Fruit fly (Drosophila melanogaster) whole organism, embryonic: ENCODE data around the gene COX7B.

Source experiments
- BEAF-32 ChIP-seq: fragments of 200-800 bp; sonication (Bioruptor generic); optimal IDR thresholded peaks from 3 replicates; lab custom pipeline; 2017; ENCODE audit warnings: missing biosample characterization, missing genetic modification characterization, mild to moderate bottlenecking, moderate library complexity, missing genetic modification reagents
- BtbVII ChIP-seq: fragments of 200-800 bp; sonication (Bioruptor generic); optimal IDR thresholded peaks from 3 replicates; lab custom pipeline; 2017; ENCODE audit warnings: missing biosample characterization, mild to moderate bottlenecking, missing genetic modification characterization
- Bteb2 ChIP-seq: fragments of 200-800 bp; sonication (Bioruptor generic); optimal IDR thresholded peaks from 2 replicates; lab custom pipeline; 2016; ENCODE audit warnings: missing biosample characterization, missing genetic modification characterization
- CG10979 ChIP-seq: fragments of 200-800 bp; sonication (Bioruptor generic); optimal IDR thresholded peaks from 2 replicates; lab custom pipeline; 2018; ENCODE audit warnings: missing biosample characterization, mild to moderate bottlenecking, missing genetic modification characterization, moderate library complexity
- CG11696 ChIP-seq: fragments of 200-800 bp; sonication (Bioruptor generic); IDR thresholded peaks from 2 replicates; pipeline ENCODE4 v1.3.6; 2022; ENCODE audit warnings: missing biosample characterization, missing genetic modification characterization
- CG11723 ChIP-seq: fragments of 200-800 bp; sonication (Bioruptor generic); optimal IDR thresholded peaks from 2 replicates; lab custom pipeline; 2017; ENCODE audit warnings: missing biosample characterization, mild to moderate bottlenecking, missing genetic modification characterization
- CG12219 ChIP-seq: fragments of 200-800 bp; sonication (Bioruptor generic); optimal IDR thresholded peaks from 3 replicates; lab custom pipeline; 2018; ENCODE audit warnings: missing biosample characterization, mild to moderate bottlenecking, missing genetic modification characterization
- CG12236 ChIP-seq: fragments of 200-800 bp; sonication (Bioruptor generic); optimal IDR thresholded peaks from 2 replicates; lab custom pipeline; 2016; ENCODE audit warnings: missing biosample characterization, missing genetic modification characterization
- CG13296 ChIP-seq: fragments of 200-800 bp; sonication (Bioruptor generic); optimal IDR thresholded peaks from 3 replicates; lab custom pipeline; 2018; ENCODE audit warnings: missing biosample characterization, mild to moderate bottlenecking, missing genetic modification characterization
- CG15073 ChIP-seq: fragments of 200-800 bp; sonication (Bioruptor generic); optimal IDR thresholded peaks from 2 replicates; lab custom pipeline; 2016; ENCODE audit warnings: missing biosample characterization, missing genetic modification characterization
- CG1647 ChIP-seq: fragments of 200-800 bp; sonication (Bioruptor generic); optimal IDR thresholded peaks from 3 replicates; lab custom pipeline; 2016; ENCODE audit warnings: missing biosample characterization, missing genetic modification characterization
- CG2129 ChIP-seq: fragments of 200-800 bp; sonication (Bioruptor generic); IDR thresholded peaks from 2 replicates; pipeline ENCODE4 v1.3.6; 2022; ENCODE audit warnings: missing biosample characterization, missing genetic modification characterization; ENCODE audit not compliant: partially characterized antibody
- CG2712 ChIP-seq: fragments of 200-800 bp; optimal IDR thresholded peaks from 3 replicates; lab custom pipeline; 2019; ENCODE audit warnings: missing biosample characterization, mild to moderate bottlenecking, missing genetic modification characterization, moderate library complexity
- CG31388 ChIP-seq: fragments of 200-800 bp; sonication (Bioruptor generic); optimal IDR thresholded peaks from 2 replicates; lab custom pipeline; 2016; ENCODE audit warnings: missing biosample characterization, missing genetic modification characterization
- CG3163 ChIP-seq: fragments of 200-800 bp; sonication (Bioruptor generic); optimal IDR thresholded peaks from 3 replicates; lab custom pipeline; 2016; ENCODE audit warnings: missing biosample characterization, missing genetic modification characterization
- CG32767 ChIP-seq: fragments of 200-800 bp; sonication (Bioruptor generic); IDR thresholded peaks from 2 replicates; pipeline ENCODE4 v1.3.6; 2022; ENCODE audit warnings: missing biosample characterization, missing genetic modification characterization
- CG6272 ChIP-seq: fragments of 200-800 bp; sonication (Bioruptor generic); IDR thresholded peaks from 2 replicates; pipeline ENCODE4 v1.3.6; 2022; ENCODE audit warnings: missing biosample characterization, missing genetic modification characterization
- CG6654 ChIP-seq: fragments of 200-800 bp; sonication (Bioruptor generic); optimal IDR thresholded peaks from 2 replicates; lab custom pipeline; 2017; ENCODE audit warnings: missing biosample characterization, mild to moderate bottlenecking, missing genetic modification characterization
- CG6791 ChIP-seq: fragments of 200-800 bp; sonication (Bioruptor generic); IDR thresholded peaks from 3 replicates; pipeline ENCODE4 v1.3.6; 2022; ENCODE audit warnings: missing biosample characterization, missing genetic modification characterization; ENCODE audit not compliant: partially characterized antibody
- CG6813 ChIP-seq: fragments of 200-800 bp; sonication (Bioruptor generic); optimal IDR thresholded peaks from 2 replicates; lab custom pipeline; 2017; ENCODE audit warnings: missing biosample characterization, missing genetic modification characterization, mild to moderate bottlenecking, moderate library complexity, missing genetic modification reagents
- CG9932 ChIP-seq: fragments of 200-800 bp; sonication (Bioruptor generic); IDR thresholded peaks from 2 replicates; pipeline ENCODE4 v1.3.6; 2022; ENCODE audit warnings: missing biosample characterization, missing genetic modification characterization
- Dbx ChIP-seq: fragments of 200-800 bp; sonication (Bioruptor generic); IDR thresholded peaks from 3 replicates; pipeline ENCODE4 v1.3.6; 2022; ENCODE audit warnings: missing biosample characterization, missing genetic modification characterization
- Dref ChIP-seq: fragments of 200-800 bp; sonication (Bioruptor generic); IDR thresholded peaks from 2 replicates; pipeline ENCODE4 v1.3.6; 2022; ENCODE audit warnings: missing biosample characterization, missing genetic modification characterization
- E2f1 ChIP-seq: fragments of 200-800 bp; sonication (Bioruptor generic); IDR thresholded peaks from 2 replicates; pipeline ENCODE4 v1.3.6; 2022; ENCODE audit warnings: missing biosample characterization, missing genetic modification characterization
- Hey ChIP-seq: fragments of 200-800 bp; sonication (Bioruptor generic); optimal IDR thresholded peaks from 3 replicates; lab custom pipeline; 2018; ENCODE audit warnings: missing biosample characterization, mild to moderate bottlenecking, missing genetic modification characterization
- Hmr ChIP-seq: fragments of 200-800 bp; sonication (Bioruptor generic); optimal IDR thresholded peaks from 3 replicates; lab custom pipeline; 2017; ENCODE audit warnings: mild to moderate bottlenecking, missing biosample characterization, missing genetic modification reagents, missing genetic modification characterization
- Myb ChIP-seq: fragments of 200-800 bp; sonication (Bioruptor generic); optimal IDR thresholded peaks from 2 replicates; lab custom pipeline; 2016; ENCODE audit warnings: missing biosample characterization, missing genetic modification characterization
- Scr ChIP-seq: fragments of 200-800 bp; sonication (Bioruptor generic); IDR thresholded peaks from 2 replicates; pipeline ENCODE4 v1.3.6; 2022; ENCODE audit warnings: missing biosample characterization, missing genetic modification characterization; ENCODE audit not compliant: partially characterized antibody
- Trl ChIP-seq, 3 experiments: fragments of >200 bp in 2 of 3; fragments of 200-800 bp in 1 of 3; sonication (Bioruptor generic) in 1 of 3; optimal IDR thresholded peaks; 2 replicates in 1 of 3; 3 replicates in 2 of 3; lab custom pipeline; 2016 to 2017; ENCODE audit warnings: missing biosample characterization in 1 of 3, missing genetic modification characterization in 1 of 3
- ac ChIP-seq: fragments of 200-800 bp; sonication (Bioruptor generic); optimal IDR thresholded peaks from 3 replicates; lab custom pipeline; 2017; ENCODE audit warnings: missing biosample characterization, mild to moderate bottlenecking, missing genetic modification characterization
- ato ChIP-seq: fragments of 200-800 bp; sonication (Bioruptor generic); IDR thresholded peaks from 2 replicates; pipeline ENCODE4 v1.3.6; 2022; ENCODE audit warnings: missing biosample characterization, missing genetic modification characterization; ENCODE audit not compliant: partially characterized antibody
- btn ChIP-seq: fragments of 200-800 bp; sonication (Bioruptor generic); optimal IDR thresholded peaks from 2 replicates; lab custom pipeline; 2016; ENCODE audit warnings: missing biosample characterization, missing genetic modification characterization
- cwo ChIP-seq: fragments of 200-800 bp; sonication (Bioruptor generic); optimal IDR thresholded peaks from 3 replicates; lab custom pipeline; 2017; ENCODE audit warnings: missing biosample characterization, missing genetic modification characterization, mild to moderate bottlenecking, moderate library complexity, missing genetic modification reagents
- gro ChIP-seq: fragments of 200-800 bp; sonication (Bioruptor generic); optimal IDR thresholded peaks from 2 replicates; lab custom pipeline; 2016; ENCODE audit warnings: missing biosample characterization, missing genetic modification characterization
- gsb ChIP-seq: fragments of 200-800 bp; sonication (Bioruptor generic); IDR thresholded peaks from 2 replicates; pipeline ENCODE4 v1.3.6; 2022; ENCODE audit warnings: missing biosample characterization, missing genetic modification characterization
- inv ChIP-seq: fragments of 200-800 bp; sonication (Bioruptor generic); IDR thresholded peaks from 2 replicates; pipeline ENCODE4 v1.3.6; 2022; ENCODE audit warnings: missing biosample characterization, missing genetic modification characterization; ENCODE audit not compliant: partially characterized antibody
- lov ChIP-seq, 2 experiments: fragments of 200-800 bp in 1 of 2; fragments of >200 bp in 1 of 2; sonication (Bioruptor generic) in 1 of 2; IDR thresholded peaks in 1 of 2; optimal IDR thresholded peaks in 1 of 2; 2 replicates in 1 of 2; 3 replicates in 1 of 2; pipeline versions ENCODE4 v1.3.6 to Lab custom; 2017 to 2022; ENCODE audit warnings: missing biosample characterization in 1 of 2, missing genetic modification characterization in 1 of 2
- luna ChIP-seq: fragments of 200-800 bp; sonication (Bioruptor generic); optimal IDR thresholded peaks from 2 replicates; lab custom pipeline; 2016; ENCODE audit warnings: missing biosample characterization, missing genetic modification characterization
- mirr ChIP-seq: fragments of 200-800 bp; sonication (Bioruptor generic); optimal IDR thresholded peaks from 3 replicates; lab custom pipeline; 2018; ENCODE audit warnings: missing biosample characterization, mild to moderate bottlenecking, missing genetic modification characterization
- odd ChIP-seq: fragments of 200-800 bp; sonication (Bioruptor generic); optimal IDR thresholded peaks from 2 replicates; lab custom pipeline; 2017; ENCODE audit warnings: missing biosample characterization, mild to moderate bottlenecking, missing genetic modification characterization
- pan ChIP-seq, 4 experiments: fragments of >200 bp in 3 of 4; fragments of 200-800 bp in 1 of 4; sonication (Bioruptor generic) in 1 of 4; optimal IDR thresholded peaks in 3 of 4; IDR thresholded peaks in 1 of 4; 2 replicates each; pipeline versions ENCODE4 v1.3.6 to Lab custom; 2017 to 2022; ENCODE audit warnings: missing biosample characterization in 2 of 4, missing genetic modification characterization in 2 of 4, mixed read lengths in 1 of 4
- seq ChIP-seq: fragments of 200-800 bp; sonication (Bioruptor generic); IDR thresholded peaks from 2 replicates; pipeline ENCODE4 v1.3.6; 2022; ENCODE audit warnings: missing biosample characterization, missing genetic modification characterization
- sna ChIP-seq: fragments of 200-800 bp; sonication (Bioruptor generic); IDR thresholded peaks from 2 replicates; pipeline ENCODE4 v1.3.6; 2022; ENCODE audit warnings: missing biosample characterization, missing genetic modification characterization; ENCODE audit not compliant: partially characterized antibody
- sr ChIP-seq: fragments of 200-800 bp; sonication (Bioruptor generic); IDR thresholded peaks from 3 replicates; pipeline ENCODE4 v1.3.6; 2022; ENCODE audit warnings: missing biosample characterization, missing genetic modification characterization
- stc ChIP-seq: fragments of 200-800 bp; sonication (Bioruptor generic); IDR thresholded peaks from 2 replicates; pipeline ENCODE4 v1.3.6; 2022; ENCODE audit warnings: missing biosample characterization, missing genetic modification characterization
- toy ChIP-seq: fragments of 200-800 bp; sonication (Bioruptor generic); IDR thresholded peaks from 2 replicates; pipeline ENCODE4 v1.3.6; 2022; ENCODE audit warnings: missing biosample characterization, missing genetic modification characterization
- trem ChIP-seq: fragments of 200-800 bp; optimal IDR thresholded peaks from 3 replicates; lab custom pipeline; 2019; ENCODE audit warnings: missing biosample characterization, mild to moderate bottlenecking, missing genetic modification characterization, moderate library complexity
- ttk ChIP-seq: fragments of 200-800 bp; sonication (Bioruptor generic); IDR thresholded peaks from 2 replicates; pipeline ENCODE4 v2.1.2; 2022; ENCODE audit warnings: missing biosample characterization, missing genetic modification characterization
- wdn ChIP-seq: fragments of 200-800 bp; sonication (Bioruptor generic); IDR thresholded peaks from 2 replicates; pipeline ENCODE4 v1.3.6; 2022; ENCODE audit warnings: missing biosample characterization, missing genetic modification characterization

The COX7B gene

dm6 chr3L:17421319-17421718 lies 4.0 kb upstream of the COX7B start, which contains the start of gene blot (continued):
- TF ChIP-seq CG6272, result no peak
- peak; percentile 63; the same call in 1 of the 2 replicates for TF ChIP-seq sna (GFP tag; lab: Robert Waterston, UW)
- no peak for TF ChIP-seq CG32767 (GFP tag; lab: Robert Waterston, UW)
- no peak for TF ChIP-seq btn (GFP tag; lab: Kevin White, UChicago)
- 0 out of 2 replicates have a peak, but pooled peaks have one; percentile 33 for TF ChIP-seq ato (GFP tag; lab: Robert Waterston, UW)
- no peak for TF ChIP-seq CG6654 (GFP tag; lab: Kevin White, UChicago)
- no peak for TF ChIP-seq CG9932
- 0 out of 2 replicates have a peak, but pooled peaks have one; percentile 28 for TF ChIP-seq ttk (GFP tag; lab: Robert Waterston, UW)
- no peak for TF ChIP-seq cwo (GFP tag; lab: Kevin White, UChicago)
- TF ChIP-seq BEAF-32 (GFP tag; lab: Kevin White, UChicago), result no peak
- TF ChIP-seq Scr, result no peak
- TF ChIP-seq stc (GFP tag; lab: Robert Waterston, UW), result 0 out of 2 replicates have a peak, but pooled peaks have one; percentile 16
- no peak for TF ChIP-seq toy
- no peak for TF ChIP-seq E2f1
- no peak for TF ChIP-seq pan (optimal IDR thresholded peaks at IDR 0.05; lab: Kevin White, UChicago)
- peak in 1 of 2 experiments; percentile 11 for TF ChIP-seq pan (GFP tag; optimal IDR thresholded peaks at IDR 0.05 in 1 of 2, IDR thresholded peaks at IDR 0.05 in 1 of 2)
- no peak for TF ChIP-seq CG2129 (GFP tag; lab: Robert Waterston, UW)
- peak; percentile 35 for TF ChIP-seq BtbVII (GFP tag; lab: Kevin White, UChicago)
- no peak for TF ChIP-seq CG12219 (GFP tag; lab: Kevin White, UChicago)
- TF ChIP-seq ac (GFP tag; lab: Kevin White, UChicago), result no peak
- no peak for TF ChIP-seq CG31388 (GFP tag; lab: Kevin White, UChicago)
- no peak for TF ChIP-seq CG15073
- TF ChIP-seq CG6791 (GFP tag; lab: Robert Waterston, UW), result 0 out of 3 replicates have a peak, but pooled peaks have one; percentile 52
- TF ChIP-seq CG3163 (GFP tag; lab: Kevin White, UChicago), result peak; percentile 93
- no peak for TF ChIP-seq Hey (tag; lab: Kevin White, UChicago)
- TF ChIP-seq CG6813 (GFP tag; lab: Kevin White, UChicago), result no peak
- TF ChIP-seq trem (tag; lab: Kevin White, UChicago), result no peak
- TF ChIP-seq luna (GFP tag; lab: Kevin White, UChicago), result no peak
- TF ChIP-seq CG2712 (tag; lab: Kevin White, UChicago), result no peak
- TF ChIP-seq Myb (GFP tag; lab: Kevin White, UChicago), result no peak
- no peak for TF ChIP-seq inv
- no peak for TF ChIP-seq CG12236 (GFP tag; lab: Kevin White, UChicago)
- no peak for TF ChIP-seq CG11696 (GFP tag; lab: Robert Waterston, UW)
- TF ChIP-seq odd (GFP tag; lab: Kevin White, UChicago), result no peak
- TF ChIP-seq wdn (GFP tag; lab: Robert Waterston, UW), result no peak
- TF ChIP-seq Trl (optimal IDR thresholded peaks at IDR 0.05; lab: Kevin White, UChicago), result peak; percentile 86 to 88
- no peak for TF ChIP-seq Trl (GFP tag; optimal IDR thresholded peaks at IDR 0.05; lab: Kevin White, UChicago)
- peak; percentile 34 for TF ChIP-seq mirr
- no peak for TF ChIP-seq CG1647 (GFP tag; lab: Kevin White, UChicago)
- TF ChIP-seq sr (GFP tag; lab: Robert Waterston, UW), result peak; percentile 37; the same call in 1 of the 3 replicates
- peak; percentile 18; the same call in 1 of the 3 replicates for TF ChIP-seq Dbx (GFP tag; lab: Robert Waterston, UW)
- no peak for TF ChIP-seq lov (optimal IDR thresholded peaks at IDR 0.05; lab: Kevin White, UChicago)
- no peak for TF ChIP-seq lov (GFP tag; IDR thresholded peaks at IDR 0.05; lab: Robert Waterston, UW)
- TF ChIP-seq gsb, result no peak
- peak; percentile 1 for TF ChIP-seq gro (GFP tag; lab: Kevin White, UChicago)
- no peak for TF ChIP-seq CG11723 (GFP tag; lab: Kevin White, UChicago)
- no peak for TF ChIP-seq Bteb2
- TF ChIP-seq CG13296, result no peak
- TF ChIP-seq Dref (GFP tag; lab: Robert Waterston, UW), result no peak
- no peak for TF ChIP-seq Hmr (GFP tag; lab: Kevin White, UChicago)
- TF ChIP-seq seq, result peak; percentile 11; the same call in 1 of the 2 replicates
- TF ChIP-seq CG10979, result no peak
